Worm (Caenorhabditis elegans) whole organism, mixed stage, embryonic: Measurements from ENCODE around the gene srg-2.

ENCODE experiments used
- M03D4.4 ChIP-seq: sonication (generic microtip); optimal IDR thresholded peaks from 2 replicates; lab custom pipeline; 2017; ENCODE audit warnings: mild to moderate bottlenecking, missing genetic modification characterization, missing compliant biosample characterization
- ceh-43 ChIP-seq: fragments of 200-800 bp; sonication (Bioruptor generic); optimal IDR thresholded peaks from 2 replicates; lab custom pipeline; 2018; ENCODE audit warnings: mild to moderate bottlenecking, missing genetic modification characterization, moderate library complexity, missing compliant biosample characterization
- drap-1 ChIP-seq: fragments of 200-800 bp; sonication (Bioruptor generic); optimal IDR thresholded peaks from 3 replicates; lab custom pipeline; 2018; ENCODE audit warnings: mild to moderate bottlenecking, missing genetic modification characterization, missing compliant biosample characterization
- elt-3 ChIP-seq: fragments of 150-350 bp; optimal IDR thresholded peaks from 2 replicates; lab custom pipeline; 2014; ENCODE audit warnings: missing biosample characterization, missing genetic modification characterization
- mep-1 ChIP-seq: fragments of 150-350 bp; optimal IDR thresholded peaks from 2 replicates; lab custom pipeline; 2017; ENCODE audit warnings: missing biosample characterization, missing genetic modification reagents, missing genetic modification characterization, inconsistent platforms
- nhr-237 ChIP-seq: fragments of 150-350 bp; optimal IDR thresholded peaks from 2 replicates; lab custom pipeline; 2014; ENCODE audit warnings: missing biosample characterization, missing genetic modification characterization
- nhr-76 ChIP-seq: sonication (generic microtip); optimal IDR thresholded peaks from 2 replicates; lab custom pipeline; 2017; ENCODE audit warnings: missing biosample characterization, missing genetic modification characterization
- pha-4 ChIP-seq: fragments of 150-350 bp; optimal IDR thresholded peaks from 2 replicates; lab custom pipeline; 2018; ENCODE audit warnings: missing biosample characterization, missing genetic modification reagents, missing genetic modification characterization
- snpc-4 ChIP-seq: fragments of 150-350 bp; optimal IDR thresholded peaks from 2 replicates; lab custom pipeline; 2014; ENCODE audit warnings: missing biosample characterization, missing genetic modification characterization
- unc-120 ChIP-seq: sonication (generic microtip); optimal IDR thresholded peaks from 2 replicates; lab custom pipeline; 2017; ENCODE audit warnings: missing genetic modification characterization, missing compliant biosample characterization; ENCODE audit not compliant: poor library complexity, severe bottlenecking
- unc-39 ChIP-seq: fragments of 150-350 bp; optimal IDR thresholded peaks from 2 replicates; lab custom pipeline; 2014; ENCODE audit warnings: missing biosample characterization, missing genetic modification characterization
- unc-62 ChIP-seq: fragments of 150-350 bp; optimal IDR thresholded peaks from 2 replicates; lab custom pipeline; 2014; ENCODE audit warnings: missing biosample characterization, missing genetic modification reagents, missing genetic modification characterization

ce11 chrIII:6230870-6231269 lies 29.1 kb downstream of the srg-2 start, which contains the start of gene esyt-2:
- TF ChIP-seq mep-1: no peak
- no peak for TF ChIP-seq nhr-76
- TF ChIP-seq unc-120 (tag; lab: Kevin White, UChicago): no peak
- TF ChIP-seq unc-62 (GFP tag; lab: Kevin White, UChicago): no peak
- no peak for TF ChIP-seq snpc-4 (tag; lab: Kevin White, UChicago)
- TF ChIP-seq ceh-43 (GFP tag; lab: Kevin White, UChicago): no peak
- no peak for TF ChIP-seq M03D4.4 (tag; lab: Kevin White, UChicago)
- no peak for TF ChIP-seq drap-1 (GFP tag; lab: Kevin White, UChicago)
- no peak for TF ChIP-seq unc-39 (tag; lab: Kevin White, UChicago)
- no peak for TF ChIP-seq nhr-237 (tag; lab: Kevin White, UChicago)
- no peak for TF ChIP-seq elt-3 (tag; lab: Kevin White, UChicago)
- TF ChIP-seq pha-4 (tag; lab: Kevin White, UChicago): no peak
